Worm (Caenorhabditis elegans) whole organism, L4 larva: Measurements from ENCODE around the gene cec-5.

Experiments used
- aly-2 ChIP-seq: sonication (generic microtip); optimal IDR thresholded peaks from 2 replicates; lab custom pipeline; 2018; ENCODE audit warnings: missing biosample characterization, missing genetic modification characterization
- arid-1 ChIP-seq: fragments of 200-800 bp; sonication (Bioruptor generic); conservative IDR thresholded peaks from 2 replicates; pipeline ENCODE4 v1.3.6; 2022; ENCODE audit warnings: missing genetic modification reagents, missing genetic modification characterization, missing compliant biosample characterization
- attf-4 ChIP-seq: sonication (generic microtip); optimal IDR thresholded peaks from 3 replicates; lab custom pipeline; 2017; ENCODE audit warnings: missing biosample characterization, missing genetic modification characterization
- ceh-82 ChIP-seq: sonication (generic microtip); optimal IDR thresholded peaks from 2 replicates; lab custom pipeline; 2017; ENCODE audit warnings: missing biosample characterization, missing genetic modification characterization
- dpl-1 ChIP-seq: fragments of 150-350 bp; optimal IDR thresholded peaks from 2 replicates; lab custom pipeline; 2014; ENCODE audit warnings: missing biosample characterization, missing genetic modification reagents, missing genetic modification characterization
- dve-1 ChIP-seq: sonication (generic microtip); optimal IDR thresholded peaks from 2 replicates; lab custom pipeline; 2017; ENCODE audit warnings: antibody characterized with exemption, mild to moderate bottlenecking, missing genetic modification characterization, missing compliant biosample characterization; ENCODE audit not compliant: insufficient read depth
- jun-1 ChIP-seq: fragments of 150-350 bp; optimal IDR thresholded peaks from 2 replicates; lab custom pipeline; 2014; ENCODE audit warnings: missing biosample characterization, missing genetic modification reagents, missing genetic modification characterization
- lir-3 ChIP-seq: sonication (generic microtip); optimal IDR thresholded peaks from 2 replicates; lab custom pipeline; 2016; ENCODE audit warnings: mild to moderate bottlenecking, missing genetic modification characterization, missing compliant biosample characterization
- mes-2 ChIP-seq: sonication (generic microtip); optimal IDR thresholded peaks from 2 replicates; lab custom pipeline; 2016; ENCODE audit warnings: missing genotype, mild to moderate bottlenecking, missing genetic modification characterization, missing compliant biosample characterization; ENCODE audit not compliant: poor library complexity, severe bottlenecking
- nhr-237 ChIP-seq: sonication (generic microtip); optimal IDR thresholded peaks from 2 replicates; lab custom pipeline; 2017; ENCODE audit warnings: missing biosample characterization, missing genetic modification characterization
- nhr-77 ChIP-seq: fragments of 150-350 bp; optimal IDR thresholded peaks from 2 replicates; lab custom pipeline; 2014; ENCODE audit warnings: missing biosample characterization, missing genetic modification characterization
- unc-130 ChIP-seq: sonication (generic microtip); optimal IDR thresholded peaks from 2 replicates; lab custom pipeline; 2016; ENCODE audit warnings: missing genetic modification reagents, missing genetic modification characterization, missing compliant biosample characterization

DNA sequence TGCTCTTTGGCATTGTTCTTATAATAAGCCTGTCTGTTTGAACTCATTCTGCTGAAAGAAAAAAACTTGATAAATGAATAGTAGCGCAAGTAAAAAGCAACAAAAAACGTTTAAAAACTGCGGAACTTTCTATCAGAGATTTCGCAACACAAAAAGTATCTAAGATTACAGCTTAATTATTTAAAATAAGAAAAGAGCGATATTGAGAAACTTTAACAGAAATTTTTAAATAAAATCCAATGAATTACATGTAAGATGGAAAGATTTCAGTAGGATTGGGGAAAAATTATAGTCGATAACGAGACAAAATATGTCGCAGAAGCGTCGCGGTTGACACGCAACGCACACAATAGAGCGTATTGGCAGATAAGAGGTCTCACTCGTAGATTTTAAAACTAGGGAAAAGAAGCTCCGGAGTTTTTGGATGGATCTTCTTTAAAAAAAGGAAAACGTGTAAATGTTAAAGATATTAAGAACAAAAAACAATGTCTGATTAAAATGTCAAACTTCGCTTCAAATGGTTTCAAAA is 18.2 kb downstream of the cec-5 start, which contains the start of gene ima-3:
- TF ChIP-seq attf-4 (tag; lab: Kevin White, UChicago) (no peak), mes-2 (tag; lab: Kevin White, UChicago) (peak; percentile 72), aly-2 (no peak), nhr-77 (tag; lab: Kevin White, UChicago) (peak; percentile 80), nhr-237 (tag; lab: Kevin White, UChicago) (no peak), arid-1 (no peak), unc-130 (GFP tag; lab: Kevin White, UChicago) (peak; percentile 18), jun-1 (no peak), dpl-1 (GFP tag; lab: Kevin White, UChicago) (peak; percentile 25), ceh-82 (tag; lab: Kevin White, UChicago) (no peak), dve-1 (tag; lab: Kevin White, UChicago) (peak; percentile 30), lir-3 (no peak)
